Worm (Caenorhabditis elegans) whole organism, L4/young adult: ENCODE data around the gene Y113G7C.1.
"Not testable (repeated sequence)": the region's sequence is repeated elsewhere in the genome, so short reads cannot be mapped to it uniquely, and the experiment has no call there.

Source experiments
- W03F9.2 ChIP-seq: fragments of 150-350 bp; optimal IDR thresholded peaks from 2 replicates; lab custom pipeline; 2014; ENCODE audit warnings: missing biosample characterization, missing genetic modification characterization
- dao-5 ChIP-seq: sonication (generic microtip); optimal IDR thresholded peaks from 2 replicates; lab custom pipeline; 2016; ENCODE audit warnings: missing genotype, missing genetic modification characterization, moderate library complexity, missing compliant biosample characterization
- him-1 ChIP-seq: sonication (generic microtip); optimal IDR thresholded peaks from 2 replicates; lab custom pipeline; 2016; ENCODE audit warnings: missing genotype, missing genetic modification reagents, missing genetic modification characterization, missing compliant biosample characterization

DNA sequence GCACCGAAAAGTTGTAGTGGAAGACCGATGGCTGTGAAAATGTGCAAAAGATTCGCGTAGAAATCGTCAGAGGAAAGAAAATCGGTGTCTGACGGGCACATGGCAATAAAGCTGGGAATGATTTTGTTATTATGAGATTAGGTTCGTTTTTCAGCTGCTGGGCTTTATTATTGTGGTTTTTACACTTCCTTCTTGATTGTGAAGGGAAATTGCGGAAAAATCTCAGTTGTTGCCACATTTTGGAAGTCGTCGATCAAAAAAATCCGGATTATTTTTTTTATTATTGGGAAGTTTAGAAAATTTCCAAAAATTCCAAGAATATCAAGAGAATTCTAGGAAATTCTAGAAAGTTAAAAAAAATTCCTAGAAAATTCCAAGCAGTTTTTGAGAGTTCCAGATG, 51.6 kb downstream of the Y113G7C.1 start, which contains the start of gene srh-177:
- TF ChIP-seq dao-5; him-1 (tag; lab: Kevin White, UChicago); W03F9.2 (tag; lab: Kevin White, UChicago): not testable (repeated sequence)
